Worm (Caenorhabditis elegans) whole organism, late embryonic: ENCODE measurements around the gene clpp-1.

Experiments
- C38D4.7 ChIP-seq: fragments of 200-800 bp; sonication (Bioruptor generic); optimal IDR thresholded peaks from 2 replicates; lab custom pipeline; 2018; ENCODE audit warnings: mild to moderate bottlenecking, missing genetic modification characterization, moderate library complexity, missing compliant biosample characterization
- F13H6.1 ChIP-seq: sonication (generic microtip); optimal IDR thresholded peaks from 2 replicates; lab custom pipeline; 2016; ENCODE audit warnings: missing genetic modification characterization, missing compliant biosample characterization
- K02D7.2 ChIP-seq: sonication (generic microtip); optimal IDR thresholded peaks from 2 replicates; lab custom pipeline; 2017; ENCODE audit warnings: mild to moderate bottlenecking, missing genetic modification characterization, missing compliant biosample characterization
- K09A11.1 ChIP-seq: sonication (generic microtip); optimal IDR thresholded peaks from 2 replicates; lab custom pipeline; 2017; ENCODE audit warnings: antibody characterized with exemption, mild to moderate bottlenecking, missing genetic modification characterization, missing compliant biosample characterization; ENCODE audit not compliant: insufficient read depth
- T23F11.4 ChIP-seq: fragments of 200-800 bp; sonication (Bioruptor generic); optimal IDR thresholded peaks from 2 replicates; lab custom pipeline; 2018; ENCODE audit warnings: mild to moderate bottlenecking, missing genetic modification characterization, missing compliant biosample characterization
- Y22D7AL.16 ChIP-seq: sonication (generic microtip); optimal IDR thresholded peaks from 2 replicates; lab custom pipeline; 2016; ENCODE audit warnings: missing genetic modification characterization, missing compliant biosample characterization
- ceh-14 ChIP-seq: sonication (generic microtip); optimal IDR thresholded peaks from 2 replicates; lab custom pipeline; 2016; ENCODE audit warnings: missing genotype, missing genetic modification characterization, missing compliant biosample characterization
- ceh-2 ChIP-seq: sonication (generic microtip); optimal IDR thresholded peaks from 2 replicates; lab custom pipeline; 2016; ENCODE audit warnings: missing genotype, missing genetic modification characterization, missing compliant biosample characterization
- ceh-24 ChIP-seq: sonication (generic microtip); optimal IDR thresholded peaks from 2 replicates; lab custom pipeline; 2016; ENCODE audit warnings: mild to moderate bottlenecking, missing genetic modification characterization, missing compliant biosample characterization
- ceh-31 ChIP-seq: sonication (generic microtip); optimal IDR thresholded peaks from 2 replicates; lab custom pipeline; 2016; ENCODE audit warnings: missing genetic modification characterization, missing compliant biosample characterization
- dmd-4 ChIP-seq: sonication (generic microtip); optimal IDR thresholded peaks from 2 replicates; lab custom pipeline; 2016; ENCODE audit warnings: borderline replicate concordance, missing genetic modification characterization, missing compliant biosample characterization
- dve-1 ChIP-seq: sonication (generic microtip); optimal IDR thresholded peaks from 2 replicates; lab custom pipeline; 2017; ENCODE audit warnings: antibody characterized with exemption, mild to moderate bottlenecking, missing genetic modification characterization, missing compliant biosample characterization
- elt-4 ChIP-seq: sonication (generic microtip); optimal IDR thresholded peaks from 2 replicates; lab custom pipeline; 2016; ENCODE audit warnings: missing genetic modification characterization, missing compliant biosample characterization
- eyg-1 ChIP-seq: sonication (generic microtip); optimal IDR thresholded peaks from 2 replicates; lab custom pipeline; 2016; ENCODE audit warnings: missing genotype, missing genetic modification characterization, missing compliant biosample characterization
- fax-1 ChIP-seq: sonication (generic microtip); optimal IDR thresholded peaks from 2 replicates; lab custom pipeline; 2016; ENCODE audit warnings: missing genotype, missing genetic modification characterization, missing compliant biosample characterization
- fkh-10 ChIP-seq: fragments of 150-350 bp; optimal IDR thresholded peaks from 2 replicates; lab custom pipeline; 2014; ENCODE audit warnings: missing biosample characterization, missing genetic modification reagents, missing genetic modification characterization
- gmeb-2 ChIP-seq: sonication (generic microtip); optimal IDR thresholded peaks from 2 replicates; lab custom pipeline; 2016; ENCODE audit warnings: missing genetic modification characterization, inconsistent platforms, missing compliant biosample characterization
- hlh-30 ChIP-seq: sonication (generic microtip); optimal IDR thresholded peaks from 2 replicates; lab custom pipeline; 2017; ENCODE audit warnings: antibody characterized with exemption, missing genetic modification characterization, missing compliant biosample characterization; ENCODE audit not compliant: insufficient read depth
- hlh-6 ChIP-seq: sonication (generic microtip); optimal IDR thresholded peaks from 2 replicates; lab custom pipeline; 2016; ENCODE audit warnings: missing genotype, missing genetic modification characterization, missing compliant biosample characterization
- hlh-8 ChIP-seq: sonication (generic microtip); optimal IDR thresholded peaks from 2 replicates; lab custom pipeline; 2016; ENCODE audit warnings: missing genotype, missing genetic modification characterization, missing compliant biosample characterization
- lim-6 ChIP-seq: sonication (generic microtip); optimal IDR thresholded peaks from 2 replicates; lab custom pipeline; 2016; ENCODE audit warnings: missing genetic modification characterization, missing compliant biosample characterization
- lin-11 ChIP-seq: fragments of 200-800 bp; sonication (Bioruptor generic); optimal IDR thresholded peaks from 2 replicates; lab custom pipeline; 2018; ENCODE audit warnings: mild to moderate bottlenecking, missing genetic modification characterization, missing compliant biosample characterization
- npax-4 ChIP-seq: sonication (generic microtip); optimal IDR thresholded peaks from 2 replicates; lab custom pipeline; 2016; ENCODE audit warnings: missing genetic modification characterization, missing compliant biosample characterization
- pat-9 ChIP-seq: fragments of 200-800 bp; sonication (Bioruptor generic); optimal IDR thresholded peaks from 2 replicates; lab custom pipeline; 2018; ENCODE audit warnings: mild to moderate bottlenecking, missing genetic modification characterization, moderate library complexity, missing compliant biosample characterization
- pha-2 ChIP-seq: sonication (generic microtip); optimal IDR thresholded peaks from 2 replicates; lab custom pipeline; 2017; ENCODE audit warnings: mild to moderate bottlenecking, missing genetic modification characterization, missing compliant biosample characterization
- pqm-1 ChIP-seq: sonication (generic microtip); optimal IDR thresholded peaks from 2 replicates; lab custom pipeline; 2016; ENCODE audit warnings: missing genetic modification characterization, missing compliant biosample characterization
- ref-2 ChIP-seq: sonication (generic microtip); optimal IDR thresholded peaks from 2 replicates; lab custom pipeline; 2016; ENCODE audit warnings: missing genetic modification characterization, missing compliant biosample characterization
- rnt-1 ChIP-seq: sonication (generic microtip); optimal IDR thresholded peaks from 2 replicates; lab custom pipeline; 2016; ENCODE audit warnings: missing genetic modification characterization, missing compliant biosample characterization
- sox-2 ChIP-seq: fragments of 200-800 bp; sonication (Bioruptor generic); IDR thresholded peaks from 2 replicates; pipeline ENCODE4 v1.3.6; 2022; ENCODE audit warnings: missing genetic modification reagents, missing genetic modification characterization, missing compliant biosample characterization
- sox-4 ChIP-seq: sonication (generic microtip); optimal IDR thresholded peaks from 2 replicates; lab custom pipeline; 2017; ENCODE audit warnings: mild to moderate bottlenecking, missing genetic modification characterization, inconsistent platforms, missing compliant biosample characterization
- syd-9 ChIP-seq: sonication (generic microtip); optimal IDR thresholded peaks from 2 replicates; lab custom pipeline; 2016; ENCODE audit warnings: mild to moderate bottlenecking, missing genetic modification characterization, moderate library complexity, missing compliant biosample characterization
- tbx-2 ChIP-seq: sonication (generic microtip); optimal IDR thresholded peaks from 2 replicates; lab custom pipeline; 2016; ENCODE audit warnings: missing genetic modification characterization, missing compliant biosample characterization
- tbx-7 ChIP-seq: sonication (generic microtip); optimal IDR thresholded peaks from 2 replicates; lab custom pipeline; 2016; ENCODE audit warnings: missing genotype, missing genetic modification characterization, missing compliant biosample characterization
- ttx-3 ChIP-seq: sonication (generic microtip); optimal IDR thresholded peaks from 2 replicates; lab custom pipeline; 2016; ENCODE audit warnings: missing genetic modification reagents, missing genetic modification characterization, missing compliant biosample characterization
- unc-42 ChIP-seq: sonication (generic microtip); optimal IDR thresholded peaks from 2 replicates; lab custom pipeline; 2016; ENCODE audit warnings: missing genotype, missing genetic modification characterization, missing compliant biosample characterization
- unc-86 ChIP-seq: sonication (generic microtip); optimal IDR thresholded peaks from 2 replicates; lab custom pipeline; 2016; ENCODE audit warnings: missing genetic modification characterization, missing compliant biosample characterization
- zip-5 ChIP-seq: sonication (generic microtip); optimal IDR thresholded peaks from 2 replicates; lab custom pipeline; 2016; ENCODE audit warnings: missing genetic modification characterization, missing compliant biosample characterization

Gene clpp-1

DNA sequence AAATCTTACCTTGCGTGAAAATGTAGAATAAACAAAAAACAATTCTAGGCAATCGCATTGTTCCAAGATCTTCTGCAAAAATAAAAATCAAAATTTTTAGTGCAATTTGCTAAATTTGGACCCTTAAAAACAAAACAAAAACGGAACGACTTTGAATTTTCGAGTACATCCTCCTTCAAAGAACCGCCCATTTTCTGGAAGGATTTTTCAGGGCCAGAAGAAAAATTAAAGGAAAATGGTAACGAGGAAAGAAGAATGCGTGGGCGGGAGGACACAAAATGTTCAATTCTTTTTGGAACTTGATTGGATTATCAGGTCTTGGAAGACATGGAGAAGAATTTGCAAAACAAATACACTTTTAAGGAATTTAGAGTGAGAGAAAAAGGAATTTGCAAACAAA, 31.5 kb downstream of the clpp-1 start, which contains the start of gene F54B3.4:
Gene F54B3.4, minus strand, starts transcription at position 101 of the 400 bp plus-strand sequence.
- TF ChIP-seq hlh-30 (tag; lab: Kevin White, UChicago) (no peak), pat-9 (tag; lab: Kevin White, UChicago) (no peak), lim-6 (tag; lab: Kevin White, UChicago) (no peak), fax-1 (tag; lab: Kevin White, UChicago) (no peak), syd-9 (tag; lab: Kevin White, UChicago) (no peak), F13H6.1 (no peak), unc-86 (tag; lab: Kevin White, UChicago) (no peak), ref-2 (tag; lab: Kevin White, UChicago) (no peak), tbx-2 (no peak), dve-1 (no peak), unc-42 (tag; lab: Kevin White, UChicago) (no peak), elt-4 (tag; lab: Kevin White, UChicago) (no peak), ceh-2 (tag; lab: Kevin White, UChicago) (no peak), hlh-8 (no peak), sox-2 (no peak), gmeb-2 (tag; lab: Kevin White, UChicago) (no peak), sox-4 (tag; lab: Kevin White, UChicago) (no peak), rnt-1 (tag; lab: Kevin White, UChicago) (no peak), K02D7.2 (tag; lab: Kevin White, UChicago) (no peak)

- no peak for TF ChIP-seq sox-4 (tag; lab: Kevin White, UChicago)
- TF ChIP-seq fkh-10 (GFP tag; lab: Kevin White, UChicago): no peak
- no peak for TF ChIP-seq ceh-24 (tag; lab: Kevin White, UChicago)
Observed at ce11 chrII:10270052-10270451, 32.6 kb downstream of the clpp-1 start, which contains the start of gene F54B3.2. Gene F54B3.2, minus strand, starts transcription at chrII:10270152.

DNA sequence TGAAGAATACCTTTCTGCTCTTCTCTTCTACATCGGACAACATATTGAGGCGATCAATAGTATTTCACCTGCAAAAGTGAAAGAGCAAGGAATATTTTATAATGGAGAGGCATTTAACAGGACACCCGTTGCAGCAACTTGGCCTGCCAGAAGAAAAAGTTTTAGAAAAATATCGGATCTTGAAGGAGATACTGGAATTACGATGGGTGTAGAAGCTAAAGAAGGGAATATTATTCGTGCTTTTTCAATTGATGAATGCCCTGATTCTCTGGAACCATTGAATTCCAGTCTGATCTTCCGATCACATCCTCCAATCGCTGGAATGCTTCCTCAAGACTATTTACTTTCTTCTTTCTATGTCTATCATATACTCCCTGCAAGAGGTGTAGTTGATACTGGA, 41.4 kb downstream of the clpp-1 start:
- TF ChIP-seq K02D7.2 (tag; lab: Kevin White, UChicago) (no peak), dve-1 (no peak), eyg-1 (tag; lab: Kevin White, UChicago) (no peak), dmd-4 (tag; lab: Kevin White, UChicago) (no peak), ceh-14 (tag; lab: Kevin White, UChicago) (no peak), syd-9 (tag; lab: Kevin White, UChicago) (no peak), npax-4 (tag; lab: Kevin White, UChicago) (no peak), lim-6 (tag; lab: Kevin White, UChicago) (no peak)

DNA sequence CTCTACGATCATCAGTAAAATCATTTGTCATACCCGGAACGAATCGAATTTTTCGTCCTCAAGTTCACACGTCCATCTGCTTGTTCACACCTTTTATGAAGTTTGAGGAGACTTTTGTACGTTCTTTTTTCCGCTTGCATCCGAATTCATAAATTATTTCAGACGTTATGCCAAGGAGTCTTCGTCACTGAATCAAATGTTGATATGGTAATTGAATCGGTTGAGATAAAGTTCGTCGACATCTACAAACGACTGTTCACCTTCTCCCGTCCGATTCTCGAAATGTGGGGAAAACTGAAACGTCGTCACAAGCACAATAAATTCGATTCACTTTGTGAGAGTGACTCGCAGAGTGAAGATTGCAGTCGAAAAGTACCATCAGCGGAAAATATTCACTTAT, 50.6 kb downstream of the clpp-1 start:
- TF ChIP-seq pha-2 (tag; lab: Kevin White, UChicago) (no peak), pqm-1 (tag; lab: Kevin White, UChicago) (no peak), F13H6.1 (no peak), ceh-2 (tag; lab: Kevin White, UChicago) (no peak), T23F11.4 (GFP tag; lab: Kevin White, UChicago) (no peak), lin-11 (tag; lab: Kevin White, UChicago) (no peak), fax-1 (tag; lab: Kevin White, UChicago) (no peak)

- no peak for TF ChIP-seq hlh-8
- no peak for TF ChIP-seq F13H6.1
- TF ChIP-seq ttx-3: no peak
- no peak for TF ChIP-seq unc-86 (tag; lab: Kevin White, UChicago)
- no peak for TF ChIP-seq hlh-6
- no peak for TF ChIP-seq ceh-31 (tag; lab: Kevin White, UChicago)
- TF ChIP-seq syd-9 (tag; lab: Kevin White, UChicago): no peak
- TF ChIP-seq T23F11.4 (GFP tag; lab: Kevin White, UChicago): no peak
- TF ChIP-seq zip-5 (tag; lab: Kevin White, UChicago): no peak
- TF ChIP-seq K09A11.1 (tag; lab: Kevin White, UChicago): no peak
- TF ChIP-seq fax-1 (tag; lab: Kevin White, UChicago): no peak
- no peak for TF ChIP-seq C38D4.7 (GFP tag; lab: Kevin White, UChicago)
- TF ChIP-seq tbx-7 (tag; lab: Kevin White, UChicago): no peak
- no peak for TF ChIP-seq Y22D7AL.16 (tag; lab: Kevin White, UChicago)
- no peak for TF ChIP-seq ceh-2 (tag; lab: Kevin White, UChicago)
Observed at ce11 chrII:10250966-10251365, 51.7 kb downstream of the clpp-1 start, which contains the start of gene F54B3.1. Gene F54B3.1, plus strand, starts transcription at chrII:10251266.
